Fruit fly (Drosophila melanogaster): ENCODE data around the gene CG31835.

The CG31835 gene

DNA sequence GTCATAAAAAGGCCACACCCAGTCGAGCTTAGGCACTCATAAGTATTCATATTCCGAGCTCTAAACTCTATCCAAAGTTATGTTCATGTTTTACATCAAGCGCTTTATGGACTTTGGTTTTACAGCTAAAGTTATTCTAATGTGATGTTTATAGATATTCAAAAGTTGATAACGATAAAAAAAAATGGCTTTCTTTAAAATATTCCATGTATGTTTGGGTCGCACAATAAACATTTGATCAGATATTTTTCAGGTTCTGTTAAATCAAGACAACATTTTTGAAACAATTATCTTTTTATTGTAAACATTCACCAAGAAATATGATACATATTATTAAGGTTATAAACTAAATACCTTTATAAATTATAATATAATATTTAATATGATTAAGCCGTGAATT lies 36.7 kb upstream of the CG31835 start:
- TF ChIP-seq repo (GFP tag; optimal IDR thresholded peaks at IDR 0.05) = no peak
- TF ChIP-seq hth (optimal IDR thresholded peaks at IDR 0.05) = no peak
- TF ChIP-seq vvl (GFP tag; IDR thresholded peaks at IDR 0.05) = peak; percentile 10; the same call in 1 of the 2 replicates
- no peak for TF ChIP-seq al (GFP tag; IDR thresholded peaks at IDR 0.05)
- peak; percentile 91 for TF ChIP-seq CG10431 (GFP tag; optimal IDR thresholded peaks at IDR 0.05)

DNA sequence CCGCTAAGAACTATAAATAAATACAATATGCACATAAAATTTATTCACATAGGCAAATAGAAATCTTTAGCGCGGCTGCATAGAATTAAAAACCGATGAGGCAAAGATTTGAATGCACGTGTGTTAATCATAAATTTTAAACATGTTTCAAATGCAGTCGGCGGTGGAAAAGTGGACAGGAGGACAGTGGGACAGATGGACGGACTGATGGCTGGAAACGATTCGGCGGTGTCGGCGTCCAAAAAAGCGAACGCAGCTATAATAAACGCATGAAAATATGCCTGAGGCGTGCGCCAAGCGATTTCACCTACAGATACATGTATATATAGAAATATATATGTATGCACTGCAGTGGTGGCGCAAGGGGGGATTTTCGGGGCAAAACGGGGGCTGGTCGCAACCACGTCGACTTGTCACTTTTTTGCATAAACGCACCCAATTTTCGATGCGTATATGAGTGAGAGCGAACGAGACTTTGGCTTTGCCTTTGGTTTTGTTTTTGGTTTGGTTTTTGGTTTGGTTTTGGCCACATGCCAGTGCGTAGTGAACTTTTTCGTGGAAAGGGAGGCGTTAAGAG lies 36.1 kb upstream of the CG31835 start:
- TF ChIP-seq ci (GFP tag; IDR thresholded peaks at IDR 0.05) (0 out of 3 replicates have a peak, but pooled peaks have one; percentile 17), CG9609 (GFP tag; optimal IDR thresholded peaks at IDR 0.05) (no peak), gcm2 (GFP tag; optimal IDR thresholded peaks at IDR 0.05) (no peak), Hr78 (GFP tag; optimal IDR thresholded peaks at IDR 0.05) (peak in 1 of 2 experiments; percentile 10), CG15601 (tag; optimal IDR thresholded peaks at IDR 0.05) (no peak), Ets65A (GFP tag) (peak; percentile 16), CG4854 (GFP tag; optimal IDR thresholded peaks at IDR 0.05) (no peak), HHEX (GFP tag; optimal IDR thresholded peaks at IDR 0.05) (no peak), kni (GFP tag; optimal IDR thresholded peaks at IDR 0.05) (peak; percentile 93), CG2199 (GFP tag; IDR thresholded peaks at IDR 0.05) (peak; percentile 35; the same call in 1 of the 3 replicates), salm (tag; optimal IDR thresholded peaks at IDR 0.05) (peak; percentile 17), pum (GFP tag; optimal IDR thresholded peaks at IDR 0.05) (no peak), CG12769 (tag; optimal IDR thresholded peaks at IDR 0.05) (peak; percentile 36), abd-A (tag; optimal IDR thresholded peaks at IDR 0.05) (peak; percentile 67), fru (optimal IDR thresholded peaks at IDR 0.05) (no peak), CG8281 (tag; optimal IDR thresholded peaks at IDR 0.05) (peak; percentile 92), crol (GFP tag; IDR thresholded peaks at IDR 0.05) (peak; percentile 68), Opbp (GFP tag; IDR thresholded peaks at IDR 0.05; ENCODE audit: partially characterized antibody) (0 out of 3 replicates have a peak, but pooled peaks have one; percentile 6), sd (tag; optimal IDR thresholded peaks at IDR 0.05) (peak; percentile 63), CG11504 (tag; optimal IDR thresholded peaks at IDR 0.05) (peak; percentile 24), nau (GFP tag; optimal IDR thresholded peaks at IDR 0.05) (peak; percentile 30), CG34224 (GFP tag; IDR thresholded peaks at IDR 0.05; ENCODE audit: partially characterized antibody) (0 out of 3 replicates have a peak, but pooled peaks have one; percentile 14), CG6813 (GFP tag; optimal IDR thresholded peaks at IDR 0.05) (no peak), Blimp-1 (GFP tag; optimal IDR thresholded peaks at IDR 0.05) (peak; percentile 11)

DNA sequence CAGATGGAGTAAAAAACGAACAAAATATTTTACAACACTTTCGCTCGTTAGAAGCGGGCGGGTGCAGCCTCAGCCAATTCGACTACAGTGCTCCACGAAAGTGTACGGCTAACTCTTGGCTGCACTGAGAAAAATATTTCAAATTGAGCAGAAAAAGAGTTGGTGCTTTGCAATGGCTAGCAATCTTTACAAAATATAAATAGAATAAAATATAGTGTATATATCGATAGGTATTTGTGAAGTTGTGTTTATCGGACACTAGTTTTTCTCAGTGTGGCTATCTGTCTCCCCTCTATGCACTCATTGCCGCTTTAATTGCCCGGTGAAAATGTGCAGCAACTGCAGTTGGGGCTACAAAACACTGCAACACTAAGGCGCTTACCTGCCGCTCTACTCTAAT lies 34.1 kb upstream of the CG31835 start:
- TF ChIP-seq CG12104 (GFP tag; optimal IDR thresholded peaks at IDR 0.05) = peak; percentile 3
- peak; percentile 74 for TF ChIP-seq az2 (GFP tag; optimal IDR thresholded peaks at IDR 0.05)
- no peak for TF ChIP-seq CG32532 (GFP tag; IDR thresholded peaks at IDR 0.05)
- TF ChIP-seq fd96Cb (tag; optimal IDR thresholded peaks at IDR 0.05) = peak; percentile 56
- TF ChIP-seq Vsx1 (GFP tag; optimal IDR thresholded peaks at IDR 0.05) = peak; percentile 44
- TF ChIP-seq dpn (GFP tag; optimal IDR thresholded peaks at IDR 0.05) = peak in 1 of 2 experiments; percentile 38
- TF ChIP-seq CG11456 (GFP tag; IDR thresholded peaks at IDR 0.05) = peak; percentile 56; the same call in 1 of the 3 replicates
- TF ChIP-seq ranshi (GFP tag; IDR thresholded peaks at IDR 0.05) = peak; percentile 78
- TF ChIP-seq slou (GFP tag; optimal IDR thresholded peaks at IDR 0.05) = peak; percentile 19
- no peak for TF ChIP-seq D (optimal IDR thresholded peaks at IDR 0.05)
- TF ChIP-seq D (GFP tag; optimal IDR thresholded peaks at IDR 0.05) = peak; percentile 48
- TF ChIP-seq CG32767 (GFP tag; IDR thresholded peaks at IDR 0.05) = 0 out of 2 replicates have a peak, but pooled peaks have one; percentile 47
- TF ChIP-seq CG11723 (GFP tag; optimal IDR thresholded peaks at IDR 0.05) = peak; percentile 36
- no peak for TF ChIP-seq dan (GFP tag; IDR thresholded peaks at IDR 0.05)
- no peak for TF ChIP-seq ftz-f1 (GFP tag; optimal IDR thresholded peaks at IDR 0.05)
- 0 out of 2 replicates have a peak, but pooled peaks have one; percentile 38 for TF ChIP-seq sim (GFP tag; IDR thresholded peaks at IDR 0.05)
- TF ChIP-seq lmd (GFP tag; IDR thresholded peaks at IDR 0.05) = peak; percentile 61
- TF ChIP-seq sens (GFP tag) = peak; percentile 90
- peak; percentile 31 for TF ChIP-seq org-1 (GFP tag; optimal IDR thresholded peaks at IDR 0.05)
- peak; percentile 73 for TF ChIP-seq CG30431 (GFP tag; optimal IDR thresholded peaks at IDR 0.05)
- TF ChIP-seq CG10147 (GFP tag; optimal IDR thresholded peaks at IDR 0.05) = peak; percentile 28
